Worm (Caenorhabditis elegans) whole organism, L3 larva: ENCODE results near the gene F25B5.3.

Experiments used
- R02D3.7 ChIP-seq: fragments of 150-350 bp; optimal IDR thresholded peaks from 2 replicates; lab custom pipeline; 2014; ENCODE audit warnings: missing biosample characterization, missing genetic modification characterization
- ZK546.5 ChIP-seq: sonication (generic microtip); optimal IDR thresholded peaks from 2 replicates; lab custom pipeline; 2017; ENCODE audit warnings: missing biosample characterization, missing genetic modification characterization
- aly-2 ChIP-seq: fragments of 150-350 bp; optimal IDR thresholded peaks from 2 replicates; lab custom pipeline; 2014; ENCODE audit warnings: missing biosample characterization, missing genetic modification characterization
- ama-1 ChIP-seq: fragments of 150-350 bp; optimal IDR thresholded peaks from 2 replicates; lab custom pipeline; 2018
- ceh-16 ChIP-seq: sonication (generic microtip); optimal IDR thresholded peaks from 2 replicates; lab custom pipeline; 2017; ENCODE audit warnings: missing biosample characterization, missing genetic modification characterization
- ceh-28 ChIP-seq: fragments of 150-350 bp; optimal IDR thresholded peaks from 2 replicates; lab custom pipeline; 2014; ENCODE audit warnings: missing biosample characterization, missing genetic modification reagents, missing genetic modification characterization
- ceh-9 ChIP-seq: sonication (generic microtip); optimal IDR thresholded peaks from 2 replicates; lab custom pipeline; 2018; ENCODE audit warnings: missing biosample characterization, missing genetic modification characterization
- daf-12 ChIP-seq: fragments of 150-350 bp; optimal IDR thresholded peaks from 2 replicates; lab custom pipeline; 2014; ENCODE audit warnings: missing biosample characterization, missing genetic modification reagents, missing genetic modification characterization
- egl-27 ChIP-seq: sonication (generic microtip); optimal IDR thresholded peaks from 4 replicates; lab custom pipeline; 2017; ENCODE audit warnings: missing biosample characterization, missing genetic modification reagents, missing genetic modification characterization
- egl-5 ChIP-seq: fragments of 150-350 bp; optimal IDR thresholded peaks from 2 replicates; lab custom pipeline; 2017; ENCODE audit warnings: missing biosample characterization, missing genetic modification reagents, missing genetic modification characterization, inconsistent platforms
- elt-2 ChIP-seq: sonication (generic microtip); optimal IDR thresholded peaks from 2 replicates; lab custom pipeline; 2016; ENCODE audit warnings: missing genetic modification reagents, mild to moderate bottlenecking, missing genetic modification characterization, missing compliant biosample characterization
- elt-3 ChIP-seq, 3 experiments: fragments of 150-350 bp in 1 of 3; sonication (generic microtip) in 2 of 3; optimal IDR thresholded peaks; 2 replicates in 2 of 3; 4 replicates in 1 of 3; lab custom pipeline; 2014 to 2017; ENCODE audit warnings: missing biosample characterization in 3 of 3, missing genetic modification characterization in 3 of 3
- eor-1 ChIP-seq, 2 experiments: fragments of 150-350 bp; optimal IDR thresholded peaks; 2 replicates each; lab custom pipeline; 2014 to 2018; ENCODE audit warnings: missing biosample characterization in 2 of 2, missing genetic modification characterization in 2 of 2
- fkh-10 ChIP-seq: sonication (generic microtip); optimal IDR thresholded peaks from 2 replicates; lab custom pipeline; 2017; ENCODE audit warnings: missing biosample characterization, missing genetic modification reagents, missing genetic modification characterization
- fos-1 ChIP-seq: fragments of 150-350 bp; optimal IDR thresholded peaks from 2 replicates; lab custom pipeline; 2014; ENCODE audit warnings: missing biosample characterization, missing genetic modification characterization
- hmg-11 ChIP-seq: sonication (generic microtip); optimal IDR thresholded peaks from 2 replicates; lab custom pipeline; 2016; ENCODE audit warnings: missing genetic modification characterization, missing compliant biosample characterization
- jun-1 ChIP-seq: fragments of 150-350 bp; optimal IDR thresholded peaks from 2 replicates; lab custom pipeline; 2014; ENCODE audit warnings: missing biosample characterization, missing genetic modification reagents, missing genetic modification characterization
- lin-15B ChIP-seq: fragments of 150-350 bp; optimal IDR thresholded peaks from 2 replicates; lab custom pipeline; 2014; ENCODE audit warnings: missing biosample characterization, missing genetic modification characterization
- lin-39 ChIP-seq: fragments of 150-350 bp; optimal IDR thresholded peaks from 2 replicates; lab custom pipeline; 2018; ENCODE audit warnings: missing biosample characterization, missing genetic modification reagents, missing genetic modification characterization
- lsy-12 ChIP-seq: sonication (generic microtip); optimal IDR thresholded peaks from 2 replicates; lab custom pipeline; 2016; ENCODE audit warnings: mild to moderate bottlenecking, missing genetic modification characterization, missing compliant biosample characterization
- mdl-1 ChIP-seq: fragments of 150-350 bp; optimal IDR thresholded peaks from 2 replicates; lab custom pipeline; 2014; ENCODE audit warnings: missing biosample characterization, missing genetic modification characterization
- mml-1 ChIP-seq: fragments of 150-350 bp; sonication (generic microtip); optimal IDR thresholded peaks from 3 replicates; lab custom pipeline; 2014; ENCODE audit warnings: missing biosample characterization, missing genetic modification characterization
- nfya-1 ChIP-seq: sonication (generic microtip); optimal IDR thresholded peaks from 2 replicates; lab custom pipeline; 2017; ENCODE audit warnings: missing genetic modification characterization, mild to moderate bottlenecking, missing compliant biosample characterization, antibody characterized with exemption, moderate library complexity; ENCODE audit not compliant: insufficient read depth
- nhr-11 ChIP-seq: fragments of 150-350 bp; optimal IDR thresholded peaks from 2 replicates; lab custom pipeline; 2014; ENCODE audit warnings: missing biosample characterization, missing genetic modification characterization
- nhr-12 ChIP-seq: fragments of 150-350 bp; optimal IDR thresholded peaks from 2 replicates; lab custom pipeline; 2014; ENCODE audit warnings: missing biosample characterization, missing genetic modification characterization
- nhr-23 ChIP-seq: fragments of 150-350 bp; optimal IDR thresholded peaks from 2 replicates; lab custom pipeline; 2014; ENCODE audit warnings: missing biosample characterization, missing genetic modification reagents, missing genetic modification characterization
- nhr-237 ChIP-seq: fragments of 150-350 bp; optimal IDR thresholded peaks from 2 replicates; lab custom pipeline; 2014; ENCODE audit warnings: missing biosample characterization, missing genetic modification characterization
- nhr-25 ChIP-seq: sonication (generic microtip); optimal IDR thresholded peaks from 2 replicates; lab custom pipeline; 2017; ENCODE audit warnings: missing biosample characterization, missing genetic modification characterization
- nhr-28 ChIP-seq: fragments of 150-350 bp; optimal IDR thresholded peaks from 2 replicates; lab custom pipeline; 2014; ENCODE audit warnings: missing biosample characterization, missing genetic modification characterization
- nhr-43 ChIP-seq: sonication (generic microtip); optimal IDR thresholded peaks from 2 replicates; lab custom pipeline; 2016; ENCODE audit warnings: mild to moderate bottlenecking, missing genetic modification characterization, missing compliant biosample characterization; ENCODE audit not compliant: poor library complexity, severe bottlenecking
- nhr-76 ChIP-seq: fragments of 150-350 bp; sonication (generic microtip); optimal IDR thresholded peaks from 5 replicates; lab custom pipeline; 2014; ENCODE audit warnings: missing biosample characterization, missing genetic modification characterization
- nhr-77 ChIP-seq: fragments of 150-350 bp; optimal IDR thresholded peaks from 2 replicates; lab custom pipeline; 2014; ENCODE audit warnings: missing biosample characterization, missing genetic modification characterization
- pqm-1 ChIP-seq: fragments of 150-350 bp; optimal IDR thresholded peaks from 2 replicates; lab custom pipeline; 2017; ENCODE audit warnings: missing biosample characterization, missing genetic modification characterization, inconsistent platforms
- sea-2 ChIP-seq: fragments of 150-350 bp; sonication (generic microtip); optimal IDR thresholded peaks from 4 replicates; lab custom pipeline; 2014; ENCODE audit warnings: missing biosample characterization, missing genetic modification reagents, missing genetic modification characterization
- snpc-4 ChIP-seq: fragments of 150-350 bp; optimal IDR thresholded peaks from 2 replicates; lab custom pipeline; 2014; ENCODE audit warnings: missing biosample characterization, missing genetic modification characterization
- tbx-2 ChIP-seq: sonication (generic microtip); optimal IDR thresholded peaks from 2 replicates; lab custom pipeline; 2016; ENCODE audit warnings: mild to moderate bottlenecking, missing genetic modification characterization, missing compliant biosample characterization
- unc-39 ChIP-seq: sonication (generic microtip); optimal IDR thresholded peaks from 4 replicates; lab custom pipeline; 2017; ENCODE audit warnings: missing biosample characterization, missing genetic modification characterization
- unc-62 ChIP-seq: fragments of 150-350 bp; sonication (generic microtip); optimal IDR thresholded peaks from 4 replicates; lab custom pipeline; 2014; ENCODE audit warnings: missing biosample characterization, missing genetic modification reagents, missing genetic modification characterization
- zag-1 ChIP-seq: fragments of 150-350 bp; optimal IDR thresholded peaks from 2 replicates; lab custom pipeline; 2014; ENCODE audit warnings: missing biosample characterization, missing genetic modification characterization
- ztf-11 ChIP-seq: fragments of 150-350 bp; optimal IDR thresholded peaks from 2 replicates; lab custom pipeline; 2014; ENCODE audit warnings: missing biosample characterization, missing genetic modification characterization
- ztf-4 ChIP-seq: fragments of 150-350 bp; optimal IDR thresholded peaks from 2 replicates; lab custom pipeline; 2014; ENCODE audit warnings: missing biosample characterization, missing genetic modification characterization

The F25B5.3 gene

DNA sequence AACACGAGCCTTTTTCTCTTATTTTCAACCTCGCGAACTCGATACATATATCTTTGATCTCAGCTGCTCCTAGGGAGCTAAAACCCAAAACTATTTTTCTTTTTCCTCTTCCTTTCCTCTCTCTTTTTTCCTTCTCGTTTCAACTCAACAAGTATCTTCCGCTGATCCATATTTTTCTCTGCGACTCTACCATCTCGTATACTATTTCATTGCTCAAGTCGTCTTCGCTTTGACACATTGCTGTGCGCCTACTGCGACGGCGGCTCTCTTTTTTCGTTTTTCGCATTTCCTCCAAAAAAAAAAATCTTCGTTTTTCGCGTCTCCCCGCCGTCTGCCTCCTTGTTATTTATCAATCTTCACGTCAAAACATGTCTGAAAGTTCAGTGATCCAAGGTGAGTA, 1.1 kb downstream of the F25B5.3 start:
- TF ChIP-seq nfya-1 (tag; lab: Kevin White, UChicago), result peak; percentile 67
- TF ChIP-seq lin-39 (tag; lab: Kevin White, UChicago), result peak; percentile 54
- TF ChIP-seq snpc-4, result peak; percentile 15
- TF ChIP-seq unc-62, result no peak
- peak; percentile 21 for TF ChIP-seq hmg-11 (tag; lab: Kevin White, UChicago)
- TF ChIP-seq lsy-12 (tag; lab: Kevin White, UChicago), result no peak
- TF ChIP-seq nhr-23 (tag; lab: Kevin White, UChicago), result no peak
- TF ChIP-seq fkh-10, result peak; percentile 49
- TF ChIP-seq jun-1, result no peak

DNA sequence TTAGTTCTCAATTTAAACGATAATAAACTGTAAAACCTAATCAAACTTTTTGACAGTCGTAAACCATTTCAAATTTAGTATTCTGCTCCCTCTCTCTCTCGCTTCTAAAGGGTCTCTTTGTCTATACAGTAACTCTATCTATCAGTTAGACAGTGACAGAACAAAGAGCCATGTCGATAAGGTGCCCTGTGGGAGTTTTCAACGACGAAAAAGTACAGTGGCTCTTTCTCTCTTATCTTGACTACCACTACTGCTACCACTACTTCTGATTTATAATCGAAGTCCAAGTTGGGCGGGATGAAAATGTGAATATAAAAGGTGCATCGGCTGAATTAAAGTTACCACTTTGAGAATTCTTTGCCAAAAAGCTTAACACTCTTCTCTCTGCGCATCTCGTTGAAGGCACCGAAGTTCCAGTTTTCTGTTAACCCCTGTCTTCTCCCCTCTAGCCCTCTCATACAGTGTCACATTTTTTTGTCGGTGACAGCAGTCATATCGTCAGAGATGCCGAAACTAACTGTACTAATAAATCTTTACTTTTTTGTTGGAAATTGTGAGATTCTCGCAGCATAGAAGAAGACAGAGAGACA, 2.2 kb downstream of the F25B5.3 start:
- TF ChIP-seq mdl-1 (tag; lab: Kevin White, UChicago), result no peak
- no peak for TF ChIP-seq tbx-2 (tag; lab: Kevin White, UChicago)
- TF ChIP-seq nhr-43 (tag; lab: Kevin White, UChicago), result peak; percentile 27
- TF ChIP-seq fkh-10, result no peak
- peak; percentile 5 for TF ChIP-seq nfya-1 (tag; lab: Kevin White, UChicago)
- peak; percentile 44 for TF ChIP-seq ama-1 (lab: Kevin White, UChicago)
- no peak for TF ChIP-seq hmg-11 (tag; lab: Kevin White, UChicago)
- peak; percentile 75 for TF ChIP-seq elt-2 (tag; lab: Kevin White, UChicago)
- TF ChIP-seq ztf-11 (tag; lab: Kevin White, UChicago), result no peak
- peak; percentile 17 for TF ChIP-seq nhr-25 (tag; lab: Kevin White, UChicago)
- TF ChIP-seq pqm-1 (tag; lab: Kevin White, UChicago), result peak; percentile 42

DNA sequence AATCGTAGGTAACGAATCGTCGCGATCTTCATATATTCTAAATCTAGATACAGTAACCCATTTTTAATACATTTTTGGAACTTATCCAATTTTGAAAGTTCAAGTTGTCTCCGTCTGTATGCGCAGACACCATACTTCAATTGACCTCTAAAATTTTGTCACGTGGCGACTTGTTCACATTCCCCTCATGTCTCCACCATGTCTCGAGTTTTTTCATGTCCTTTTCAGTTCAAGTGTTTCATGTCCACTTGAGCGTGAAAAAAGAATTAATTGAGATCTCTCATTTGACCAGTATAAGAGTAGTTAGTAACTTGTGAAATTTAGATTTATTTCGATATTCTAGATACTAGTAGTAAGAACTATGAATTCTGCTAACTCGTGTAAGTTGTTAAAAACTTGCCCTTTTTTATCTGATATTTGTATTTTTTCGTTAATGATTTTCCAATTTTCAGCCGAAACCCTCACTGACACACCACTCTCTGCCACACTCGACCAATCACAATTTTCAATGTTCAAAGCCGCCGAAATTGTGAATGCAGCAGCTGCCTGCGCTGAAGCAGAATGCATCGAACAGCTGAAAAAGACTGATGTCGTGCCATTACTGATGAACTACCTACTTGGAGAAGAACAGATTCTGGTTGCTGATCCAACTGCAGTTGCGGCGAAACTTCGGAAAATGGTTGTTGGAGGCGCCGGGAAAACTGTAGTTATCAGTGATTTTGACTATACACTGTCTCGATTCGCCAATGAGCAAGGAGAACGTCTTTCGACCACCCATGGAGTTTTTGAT, 3.1 kb downstream of the F25B5.3 start:
- TF ChIP-seq nhr-11 (tag; lab: Kevin White, UChicago) (no peak), fkh-10 (no peak), ZK546.5 (tag; lab: Kevin White, UChicago) (no peak), nhr-25 (tag; lab: Kevin White, UChicago) (peak; percentile 87), nfya-1 (tag; lab: Kevin White, UChicago) (peak; percentile 13), egl-27 (tag; lab: Kevin White, UChicago) (no peak), ztf-11 (tag; lab: Kevin White, UChicago) (no peak), nhr-76 (tag; lab: Kevin White, UChicago) (no peak), pqm-1 (tag; lab: Kevin White, UChicago) (no peak), lin-39 (tag; lab: Kevin White, UChicago) (no peak), snpc-4 (no peak), ceh-28 (tag; lab: Kevin White, UChicago) (no peak), ztf-4 (tag; lab: Kevin White, UChicago) (no peak), jun-1 (no peak), ceh-9 (no peak), mml-1 (no peak), sea-2 (no peak), mdl-1 (tag; lab: Kevin White, UChicago) (peak; percentile 22), nhr-23 (tag; lab: Kevin White, UChicago) (peak; percentile 27), fos-1 (no peak), nhr-237 (no peak), ama-1 (lab: Kevin White, UChicago) (peak; percentile 58), hmg-11 (tag; lab: Kevin White, UChicago) (no peak), nhr-28 (tag; lab: Kevin White, UChicago) (no peak), unc-62 (no peak), R02D3.7 (no peak), lin-15B (tag; lab: Kevin White, UChicago) (no peak), eor-1 (tag; optimal IDR thresholded peaks at IDR 0.05; lab: Kevin White, UChicago) (no peak), zag-1 (tag; lab: Kevin White, UChicago) (no peak), aly-2 (tag; lab: Kevin White, UChicago) (no peak), elt-3 (tag; optimal IDR thresholded peaks at IDR 0.05; lab: Kevin White, UChicago) (no peak), daf-12 (tag; lab: Kevin White, UChicago) (no peak), nhr-12 (tag; lab: Kevin White, UChicago) (no peak), tbx-2 (tag; lab: Kevin White, UChicago) (no peak), nhr-77 (tag; lab: Kevin White, UChicago) (no peak), ceh-16 (tag; lab: Kevin White, UChicago) (no peak), egl-5 (no peak), unc-39 (tag; lab: Kevin White, UChicago) (no peak)
